Worm (Caenorhabditis elegans): ENCODE measurements around the gene C48B4.6.

The C48B4.6 gene

ce11 chrIII:9521410-9522090 lies 36.8 kb downstream of the C48B4.6 start, which contains the start of the genes clu-1 and prp-40 (continued):
- no peak for TF ChIP-seq nhr-67 (tag; optimal IDR thresholded peaks at IDR 0.05)
- peak; percentile 57 for TF ChIP-seq ceh-82 (tag; optimal IDR thresholded peaks at IDR 0.05)
- TF ChIP-seq elt-3 (tag; optimal IDR thresholded peaks at IDR 0.05): no peak
- peak; percentile 35 for TF ChIP-seq zag-1 (tag; optimal IDR thresholded peaks at IDR 0.05)
- peak; percentile 80 for TF ChIP-seq jun-1 (tag; optimal IDR thresholded peaks at IDR 0.05)
- no peak for TF ChIP-seq mdl-1 (tag; optimal IDR thresholded peaks at IDR 0.05)
- no peak for TF ChIP-seq nhr-76 (tag; optimal IDR thresholded peaks at IDR 0.05)

- TF ChIP-seq hmg-11 (tag; optimal IDR thresholded peaks at IDR 0.05): no peak
- no peak for TF ChIP-seq elt-1 (tag; optimal IDR thresholded peaks at IDR 0.05)
- no peak for TF ChIP-seq egl-5 (tag; optimal IDR thresholded peaks at IDR 0.05)
- no peak for TF ChIP-seq eor-1 (tag; optimal IDR thresholded peaks at IDR 0.05)
- no peak for TF ChIP-seq nhr-77 (tag; optimal IDR thresholded peaks at IDR 0.05)
- no peak for TF ChIP-seq jun-1 (tag; optimal IDR thresholded peaks at IDR 0.05)
- TF ChIP-seq pqm-1 (tag; optimal IDR thresholded peaks at IDR 0.05): no peak
- no peak for TF ChIP-seq egl-27 (tag; optimal IDR thresholded peaks at IDR 0.05)
- no peak for TF ChIP-seq aly-2 (tag; optimal IDR thresholded peaks at IDR 0.05)
- no peak for TF ChIP-seq ama-1 (optimal IDR thresholded peaks at IDR 0.05)
- no peak for TF ChIP-seq mml-1 (tag; optimal IDR thresholded peaks at IDR 0.05)
- TF ChIP-seq fkh-10 (GFP tag; optimal IDR thresholded peaks at IDR 0.05): no peak
- no peak for TF ChIP-seq unc-62 (GFP tag; optimal IDR thresholded peaks at IDR 0.05)
- TF ChIP-seq lin-15B (tag; optimal IDR thresholded peaks at IDR 0.05): no peak
- no peak for TF ChIP-seq lsy-12 (tag; optimal IDR thresholded peaks at IDR 0.05)
- no peak for TF ChIP-seq pha-4 (tag; optimal IDR thresholded peaks at IDR 0.05)
- TF ChIP-seq elt-3 (tag; optimal IDR thresholded peaks at IDR 0.05): no peak
- no peak for TF ChIP-seq ceh-16 (tag; optimal IDR thresholded peaks at IDR 0.05)
- no peak for TF ChIP-seq nhr-76 (tag; optimal IDR thresholded peaks at IDR 0.05)
- TF ChIP-seq nhr-25 (tag; optimal IDR thresholded peaks at IDR 0.05): no peak
Measured at ce11 chrIII:9516148-9516547, 42.2 kb downstream of the C48B4.6 start, which contains the start of gene F55H2.7. Gene F55H2.7 (minus strand): TSS chrIII:9516248.

- TF ChIP-seq nhr-67 (tag; optimal IDR thresholded peaks at IDR 0.05): no peak
- no peak for TF ChIP-seq ceh-28 (tag; optimal IDR thresholded peaks at IDR 0.05)
- no peak for TF ChIP-seq mdl-1 (tag; optimal IDR thresholded peaks at IDR 0.05)
- TF ChIP-seq nhr-23 (tag; optimal IDR thresholded peaks at IDR 0.05): peak; percentile 17
- no peak for TF ChIP-seq ZK546.5 (tag; optimal IDR thresholded peaks at IDR 0.05)
Measured at ce11 chrIII:9513569-9513968, 44.8 kb downstream of the C48B4.6 start, which contains the start of gene F55H2.8. Gene F55H2.8 (plus strand): TSS chrIII:9513869.

- TF ChIP-seq sea-2 (GFP tag; optimal IDR thresholded peaks at IDR 0.05): no peak
- TF ChIP-seq nhr-12 (tag; optimal IDR thresholded peaks at IDR 0.05): no peak
- TF ChIP-seq lin-15B (tag; optimal IDR thresholded peaks at IDR 0.05): no peak
- TF ChIP-seq ama-1 (optimal IDR thresholded peaks at IDR 0.05): no peak
- no peak for TF ChIP-seq eor-1 (tag; optimal IDR thresholded peaks at IDR 0.05)
- no peak for TF ChIP-seq egl-5 (tag; optimal IDR thresholded peaks at IDR 0.05)
- no peak for TF ChIP-seq ceh-9 (tag; optimal IDR thresholded peaks at IDR 0.05)
- TF ChIP-seq egl-27 (tag; optimal IDR thresholded peaks at IDR 0.05): no peak
- no peak for TF ChIP-seq lin-39 (tag; optimal IDR thresholded peaks at IDR 0.05)
- no peak for TF ChIP-seq jun-1 (tag; optimal IDR thresholded peaks at IDR 0.05)
- no peak for TF ChIP-seq fos-1 (tag; optimal IDR thresholded peaks at IDR 0.05)
- TF ChIP-seq nhr-28 (tag; optimal IDR thresholded peaks at IDR 0.05): no peak
Measured at ce11 chrIII:9513006-9513405, 45.4 kb downstream of the C48B4.6 start.

ce11 chrIII:9511660-9512059 lies 46.7 kb downstream of the C48B4.6 start:
- no peak for TF ChIP-seq ZK546.5 (tag; optimal IDR thresholded peaks at IDR 0.05)
- TF ChIP-seq nhr-28 (tag; optimal IDR thresholded peaks at IDR 0.05): no peak
- no peak for TF ChIP-seq unc-62 (GFP tag; optimal IDR thresholded peaks at IDR 0.05)
- TF ChIP-seq lsy-12 (tag; optimal IDR thresholded peaks at IDR 0.05): no peak
- TF ChIP-seq unc-39 (tag; optimal IDR thresholded peaks at IDR 0.05): no peak
- no peak for TF ChIP-seq elt-2 (tag; optimal IDR thresholded peaks at IDR 0.05)
- TF ChIP-seq nhr-237 (tag; optimal IDR thresholded peaks at IDR 0.05): no peak
